Fruit fly (Drosophila melanogaster): ENCODE results near the gene ppk21.

The ppk21 gene

DNA sequence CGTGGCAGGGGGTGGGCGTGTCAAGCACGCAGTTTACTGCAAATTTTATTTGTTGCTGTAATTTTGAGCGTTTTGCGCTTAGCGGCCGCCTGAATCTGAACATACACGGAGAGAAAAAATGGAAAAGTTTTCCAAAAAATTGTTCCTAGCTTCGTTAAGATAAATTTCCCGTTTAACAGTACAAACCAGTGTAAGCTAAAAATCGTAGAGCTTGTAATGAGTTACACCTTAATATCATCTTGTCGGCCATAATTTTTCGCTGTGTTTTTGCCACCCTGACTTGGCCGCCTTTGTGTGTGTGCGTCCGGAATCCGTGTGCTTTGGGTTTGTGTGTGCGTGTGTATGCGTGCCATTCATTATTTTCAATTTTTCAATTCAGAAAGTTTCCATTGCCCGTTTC, 13.1 kb upstream of the ppk21 start (continued):
- TF ChIP-seq bbx (GFP tag; IDR thresholded peaks at IDR 0.05; ENCODE audit: partially characterized antibody) (no peak), CG6854 (GFP tag; optimal IDR thresholded peaks at IDR 0.05) (peak; percentile 20), CG15514 (GFP tag; optimal IDR thresholded peaks at IDR 0.05) (peak; percentile 42), CG15601 (tag; optimal IDR thresholded peaks at IDR 0.05) (no peak), odd (GFP tag; optimal IDR thresholded peaks at IDR 0.05) (peak; percentile 17), CG4707 (GFP tag; optimal IDR thresholded peaks at IDR 0.05) (no peak), Tbp (GFP tag; optimal IDR thresholded peaks at IDR 0.05) (no peak), CG2129 (GFP tag; IDR thresholded peaks at IDR 0.05; ENCODE audit: partially characterized antibody) (no peak), CG3407 (GFP tag; optimal IDR thresholded peaks at IDR 0.05) (no peak), CG6272 (GFP tag; IDR thresholded peaks at IDR 0.05) (no peak), CG10267 (tag; optimal IDR thresholded peaks at IDR 0.05) (no peak), Side (GFP tag; optimal IDR thresholded peaks at IDR 0.05) (no peak), Lhr (GFP tag; optimal IDR thresholded peaks at IDR 0.05) (no peak), tx (GFP tag; optimal IDR thresholded peaks at IDR 0.05) (no peak), nerfin-1 (tag; optimal IDR thresholded peaks at IDR 0.05) (no peak), aop (GFP tag; IDR thresholded peaks at IDR 0.05) (no peak), HLH54F (GFP tag; optimal IDR thresholded peaks at IDR 0.05) (no peak), CG17912 (GFP tag; optimal IDR thresholded peaks at IDR 0.05) (no peak), CG18011 (GFP tag; optimal IDR thresholded peaks at IDR 0.05) (no peak), vvl (GFP tag; IDR thresholded peaks at IDR 0.05) (peak; percentile 49; the same call in 1 of the 2 replicates), CG4404 (GFP tag; IDR thresholded peaks at IDR 0.05) (peak; percentile 22; the same call in 1 of the 2 replicates), trh (GFP tag; optimal IDR thresholded peaks at IDR 0.05) (no peak), bsh (GFP tag; optimal IDR thresholded peaks at IDR 0.05) (no peak), dpn (GFP tag; optimal IDR thresholded peaks at IDR 0.05) (peak; percentile 1 to 34), CG4730 (GFP tag; IDR thresholded peaks at IDR 0.05) (no peak), chif (GFP tag; optimal IDR thresholded peaks at IDR 0.05) (no peak), gce (GFP tag; IDR thresholded peaks at IDR 0.05) (no peak), mirr (GFP tag; optimal IDR thresholded peaks at IDR 0.05) (no peak), hth (optimal IDR thresholded peaks at IDR 0.05) (no peak), B-H1 (GFP tag; IDR thresholded peaks at IDR 0.05) (no peak), CG14965 (GFP tag; optimal IDR thresholded peaks at IDR 0.05; ENCODE audit: borderline replicate concordance) (no peak), caup (GFP tag; optimal IDR thresholded peaks at IDR 0.05; ENCODE audit: severe bottlenecking) (peak; percentile 55), CG30403 (GFP tag; optimal IDR thresholded peaks at IDR 0.05) (peak; percentile 20), disco-r (GFP tag; optimal IDR thresholded peaks at IDR 0.05) (no peak), ATbp (GFP tag; optimal IDR thresholded peaks at IDR 0.05) (peak; percentile 13), CG14441 (GFP tag; IDR thresholded peaks at IDR 0.05) (peak; percentile 30; the same call in 1 of the 2 replicates), CG10431 (GFP tag; optimal IDR thresholded peaks at IDR 0.05) (no peak), Lim3 (GFP tag; IDR thresholded peaks at IDR 0.05) (no peak), ham (GFP tag; IDR thresholded peaks at IDR 0.05) (no peak), CG18764 (GFP tag; optimal IDR thresholded peaks at IDR 0.05) (no peak), CG12219 (GFP tag; optimal IDR thresholded peaks at IDR 0.05) (no peak), CG6791 (GFP tag; IDR thresholded peaks at IDR 0.05; ENCODE audit: partially characterized antibody) (no peak), gro (GFP tag; optimal IDR thresholded peaks at IDR 0.05) (no peak), slbo (GFP tag; IDR thresholded peaks at IDR 0.05) (peak; percentile 56; the same call in 1 of the 2 replicates), Oaz (GFP tag; IDR thresholded peaks at IDR 0.05) (no peak), CG6654 (GFP tag; optimal IDR thresholded peaks at IDR 0.05) (no peak), Sox102F (GFP tag; optimal IDR thresholded peaks at IDR 0.05) (peak; percentile 37), Xrp1 (GFP tag; IDR thresholded peaks at IDR 0.05) (no peak), dm (GFP tag; optimal IDR thresholded peaks at IDR 0.05) (no peak), CG6254 (GFP tag; optimal IDR thresholded peaks at IDR 0.05) (no peak), CG42726 (GFP tag; IDR thresholded peaks at IDR 0.05; ENCODE audit: partially characterized antibody) (no peak)

Data from whole organism, embryonic.